Worm (Caenorhabditis elegans) whole organism, L1 larva: Measurements from ENCODE around the gene cnnm-2.

ENCODE experiments used
- C16A3.4 ChIP-seq: fragments of 150-350 bp; optimal IDR thresholded peaks from 2 replicates; lab custom pipeline; 2014; ENCODE audit warnings: missing biosample characterization, missing genetic modification characterization
- C34B4.2 ChIP-seq: sonication (generic microtip); optimal IDR thresholded peaks from 2 replicates; lab custom pipeline; 2017; ENCODE audit warnings: mild to moderate bottlenecking, missing genetic modification characterization, missing compliant biosample characterization
- aha-1 ChIP-seq: fragments of 150-350 bp; optimal IDR thresholded peaks from 2 replicates; lab custom pipeline; 2014; ENCODE audit warnings: missing biosample characterization, missing genetic modification characterization
- alr-1 ChIP-seq: fragments of 200-800 bp; sonication (Bioruptor generic); optimal IDR thresholded peaks from 2 replicates; lab custom pipeline; 2018; ENCODE audit warnings: borderline replicate concordance, mild to moderate bottlenecking, missing genetic modification characterization, missing compliant biosample characterization
- blmp-1 ChIP-seq: fragments of 150-350 bp; optimal IDR thresholded peaks from 2 replicates; lab custom pipeline; 2014; ENCODE audit warnings: missing biosample characterization, missing genetic modification characterization
- ceh-82 ChIP-seq, 3 experiments: fragments of 150-350 bp in 1 of 3; sonication (generic microtip) in 2 of 3; optimal IDR thresholded peaks; 2 replicates each; lab custom pipeline; 2014 to 2017; ENCODE audit warnings: missing biosample characterization in 3 of 3, missing genetic modification characterization in 3 of 3
- ces-1 ChIP-seq: fragments of 150-350 bp; optimal IDR thresholded peaks from 2 replicates; lab custom pipeline; 2014; ENCODE audit warnings: missing biosample characterization, missing genetic modification reagents, missing genetic modification characterization
- dsc-1 ChIP-seq: sonication (generic microtip); optimal IDR thresholded peaks from 2 replicates; lab custom pipeline; 2016; ENCODE audit warnings: mild to moderate bottlenecking, missing genetic modification characterization, missing compliant biosample characterization
- efl-3 ChIP-seq: fragments of 200-800 bp; sonication (Bioruptor generic); optimal IDR thresholded peaks from 2 replicates; lab custom pipeline; 2018; ENCODE audit warnings: mild to moderate bottlenecking, missing genetic modification characterization, missing compliant biosample characterization
- elt-2 ChIP-seq: sonication (generic microtip); optimal IDR thresholded peaks from 2 replicates; lab custom pipeline; 2016; ENCODE audit warnings: missing genetic modification characterization, mild to moderate bottlenecking, inconsistent platforms, missing compliant biosample characterization, missing genetic modification reagents
- elt-3 ChIP-seq, 6 experiments: fragments of 150-350 bp in 1 of 6; sonication (generic microtip); optimal IDR thresholded peaks; 2 replicates each; lab custom pipeline; 2017 to 2018; ENCODE audit warnings: missing biosample characterization in 6 of 6, missing genetic modification characterization in 6 of 6, inconsistent platforms in 1 of 6
- ets-5 ChIP-seq: fragments of 200-800 bp; sonication (Bioruptor generic); IDR thresholded peaks from 2 replicates; pipeline ENCODE4 v1.3.6; 2022; ENCODE audit warnings: missing genetic modification characterization, missing compliant biosample characterization
- fkh-4 ChIP-seq: sonication (generic microtip); optimal IDR thresholded peaks from 2 replicates; lab custom pipeline; 2016; ENCODE audit warnings: missing compliant biosample characterization, missing genetic modification characterization, borderline replicate concordance
- grh-1 ChIP-seq: fragments of 200-800 bp; sonication (Bioruptor generic); IDR thresholded peaks from 2 replicates; pipeline ENCODE4 v1.3.6; 2022; ENCODE audit warnings: missing genetic modification reagents, missing genetic modification characterization, missing compliant biosample characterization
- hlh-17 ChIP-seq: fragments of 200-800 bp; sonication (Bioruptor generic); optimal IDR thresholded peaks from 2 replicates; lab custom pipeline; 2018; ENCODE audit warnings: missing genetic modification characterization, mild to moderate bottlenecking, missing compliant biosample characterization, moderate library complexity, borderline replicate concordance
- hpl-2 ChIP-seq: fragments of 150-350 bp; optimal IDR thresholded peaks from 2 replicates; lab custom pipeline; 2014; ENCODE audit warnings: missing biosample characterization, missing genetic modification reagents, missing genetic modification characterization
- isw-1 ChIP-seq: fragments of 200-800 bp; sonication (Bioruptor generic); IDR thresholded peaks from 2 replicates; pipeline ENCODE4 v1.3.6; 2022; ENCODE audit warnings: missing genetic modification characterization, missing compliant biosample characterization
- jun-1 ChIP-seq: fragments of 150-350 bp; optimal IDR thresholded peaks from 2 replicates; lab custom pipeline; 2014; ENCODE audit warnings: missing biosample characterization, missing genetic modification reagents, missing genetic modification characterization
- lin-14 ChIP-seq: fragments of 200-800 bp; sonication (Bioruptor generic); optimal IDR thresholded peaks from 2 replicates; lab custom pipeline; 2018; ENCODE audit warnings: mild to moderate bottlenecking, missing genetic modification characterization, moderate library complexity, missing compliant biosample characterization
- lin-35 ChIP-seq, 2 experiments: fragments of 150-350 bp; optimal IDR thresholded peaks; 2 replicates each; lab custom pipeline; 2014; ENCODE audit warnings: missing biosample characterization in 2 of 2, missing genetic modification characterization in 2 of 2, missing genetic modification reagents in 2 of 2
- lin-39 ChIP-seq: fragments of 150-350 bp; optimal IDR thresholded peaks from 2 replicates; lab custom pipeline; 2014; ENCODE audit warnings: missing biosample characterization, missing genetic modification reagents, missing genetic modification characterization
- lsy-2 ChIP-seq, 2 experiments: fragments of 150-350 bp; optimal IDR thresholded peaks; 2 replicates each; lab custom pipeline; 2014; ENCODE audit warnings: missing biosample characterization in 2 of 2, missing genetic modification characterization in 2 of 2
- nhr-19 ChIP-seq: fragments of 200-800 bp; sonication (Bioruptor generic); conservative IDR thresholded peaks from 2 replicates; pipeline ENCODE4 v1.3.6; 2022; ENCODE audit warnings: missing genetic modification characterization, missing compliant biosample characterization
- nhr-20 ChIP-seq: sonication (generic microtip); optimal IDR thresholded peaks from 2 replicates; lab custom pipeline; 2016; ENCODE audit warnings: mild to moderate bottlenecking, missing genetic modification characterization, missing compliant biosample characterization
- nhr-71 ChIP-seq: sonication (generic microtip); optimal IDR thresholded peaks from 2 replicates; lab custom pipeline; 2016; ENCODE audit warnings: mild to moderate bottlenecking, missing genetic modification characterization, moderate library complexity, missing compliant biosample characterization
- nhr-76 ChIP-seq: sonication (generic microtip); optimal IDR thresholded peaks from 2 replicates; lab custom pipeline; 2017; ENCODE audit warnings: missing biosample characterization, missing genetic modification characterization
- nhr-84 ChIP-seq: sonication (generic microtip); optimal IDR thresholded peaks from 2 replicates; lab custom pipeline; 2017; ENCODE audit warnings: missing biosample characterization, missing genetic modification characterization
- pag-3 ChIP-seq: sonication (generic microtip); optimal IDR thresholded peaks from 2 replicates; lab custom pipeline; 2017; ENCODE audit warnings: missing genetic modification characterization, mild to moderate bottlenecking, missing compliant biosample characterization, antibody characterized with exemption, borderline replicate concordance; ENCODE audit not compliant: insufficient read depth
- rnt-1 ChIP-seq: sonication (generic microtip); optimal IDR thresholded peaks from 2 replicates; lab custom pipeline; 2016; ENCODE audit warnings: mild to moderate bottlenecking, missing genetic modification characterization, moderate library complexity, missing compliant biosample characterization
- skn-1 ChIP-seq: fragments of 150-350 bp; optimal IDR thresholded peaks from 2 replicates; lab custom pipeline; 2014; ENCODE audit warnings: missing biosample characterization, missing genetic modification characterization
- snpc-4 ChIP-seq: fragments of 150-350 bp; optimal IDR thresholded peaks from 2 replicates; lab custom pipeline; 2014; ENCODE audit warnings: missing biosample characterization, missing genetic modification characterization
- snu-23 ChIP-seq: sonication (generic microtip); optimal IDR thresholded peaks from 2 replicates; lab custom pipeline; 2016; ENCODE audit warnings: missing genetic modification characterization, missing compliant biosample characterization
- sox-4 ChIP-seq: sonication (generic microtip); optimal IDR thresholded peaks from 2 replicates; lab custom pipeline; 2016; ENCODE audit warnings: missing genetic modification characterization, missing compliant biosample characterization
- unc-130 ChIP-seq: fragments of 150-350 bp; optimal IDR thresholded peaks from 2 replicates; lab custom pipeline; 2017; ENCODE audit warnings: missing biosample characterization, missing genetic modification characterization, inconsistent platforms
- unc-30 ChIP-seq: sonication (generic microtip); optimal IDR thresholded peaks from 2 replicates; lab custom pipeline; 2017; ENCODE audit warnings: missing biosample characterization, missing genetic modification characterization
- ztf-11 ChIP-seq, 2 experiments: sonication (generic microtip); optimal IDR thresholded peaks; 2 replicates each; lab custom pipeline; 2016 to 2017; ENCODE audit warnings: missing genetic modification characterization in 2 of 2, missing biosample characterization in 1 of 2, missing compliant biosample characterization in 1 of 2

The cnnm-2 gene

ce11 chrX:8787689-8788222, 24.1 kb upstream of the cnnm-2 start:
- TF ChIP-seq snu-23 (GFP tag; lab: Kevin White, UChicago) = no peak
- TF ChIP-seq lin-39 (tag; lab: Kevin White, UChicago) = peak; percentile 7
- no peak for TF ChIP-seq fkh-4
- TF ChIP-seq pag-3 (tag; lab: Kevin White, UChicago) = peak; percentile 81
- peak in 1 of 3 experiments; percentile 9 for TF ChIP-seq ceh-82 (tag; optimal IDR thresholded peaks at IDR 0.05; lab: Kevin White, UChicago)
- no peak for TF ChIP-seq ces-1 (GFP tag; lab: Kevin White, UChicago)
- TF ChIP-seq nhr-71 = peak; percentile 20
- TF ChIP-seq lin-14 = peak; percentile 45
- TF ChIP-seq grh-1 (GFP tag; lab: Robert Waterston, UW) = no peak
- TF ChIP-seq rnt-1 (tag; lab: Kevin White, UChicago) = peak; percentile 44
- TF ChIP-seq elt-2 (tag; lab: Kevin White, UChicago) = no peak
- TF ChIP-seq, all 84 proteins: peak for 6

DNA sequence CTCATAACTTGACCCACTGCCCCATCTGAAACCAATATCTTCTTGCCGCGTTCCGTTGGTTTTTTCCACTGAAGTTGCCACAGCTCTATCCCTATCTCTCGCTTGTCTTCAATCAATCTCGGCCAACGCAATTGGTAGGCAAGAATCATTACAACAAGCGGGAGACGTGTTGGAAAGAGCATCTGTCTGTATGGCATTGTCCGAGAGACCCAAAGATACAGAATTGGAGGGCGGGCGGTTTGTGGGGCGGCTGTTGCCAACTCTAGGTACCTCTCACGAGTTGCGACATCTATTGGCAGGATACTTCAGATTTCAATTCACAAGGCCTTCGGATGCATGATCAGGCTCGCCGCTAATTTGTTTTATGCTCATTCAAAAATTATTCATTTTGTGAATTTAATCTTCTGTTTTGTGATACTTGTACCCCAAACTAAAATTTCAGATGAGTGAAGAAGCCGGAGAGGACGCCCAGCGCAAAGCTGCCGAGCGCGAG, 22.8 kb upstream of the cnnm-2 start, which contains the start of gene unc-27:
Gene unc-27 (plus strand): TSS at position 443 of the 493 bp plus-strand sequence.
- TF ChIP-seq C16A3.4 (tag; lab: Kevin White, UChicago) (no peak), elt-3 (tag; optimal IDR thresholded peaks at IDR 0.05; lab: Kevin White, UChicago) (no peak), nhr-71 (peak; percentile 74), nhr-20 (tag; lab: Kevin White, UChicago) (peak; percentile 20), hlh-17 (GFP tag; lab: Kevin White, UChicago) (no peak), C34B4.2 (tag; lab: Kevin White, UChicago) (no peak), isw-1 (GFP tag; lab: Robert Waterston, UW) (no peak), lin-39 (tag; lab: Kevin White, UChicago) (peak; percentile 15), dsc-1 (tag; lab: Kevin White, UChicago) (peak; percentile 82), skn-1 (no peak), nhr-76 (no peak), lin-14 (peak; percentile 76), unc-30 (tag; lab: Kevin White, UChicago) (no peak), lsy-2 (tag; optimal IDR thresholded peaks at IDR 0.05; lab: Kevin White, UChicago) (peak in 1 of 2 experiments; percentile 23), ets-5 (no peak), elt-2 (tag; lab: Kevin White, UChicago) (no peak), fkh-4 (peak; percentile 37), sox-4 (tag; lab: Kevin White, UChicago) (no peak), nhr-19 (GFP tag; lab: Robert Waterston, UW) (peak; percentile 57), pag-3 (tag; lab: Kevin White, UChicago) (peak; percentile 92), rnt-1 (tag; lab: Kevin White, UChicago) (peak; percentile 81), hpl-2 (GFP tag; lab: Kevin White, UChicago) (no peak), lin-35 (GFP tag; optimal IDR thresholded peaks at IDR 0.05; lab: Kevin White, UChicago) (no peak), unc-130 (tag; lab: Kevin White, UChicago) (peak; percentile 25), aha-1 (no peak), efl-3 (GFP tag; lab: Kevin White, UChicago) (no peak), snu-23 (GFP tag; lab: Kevin White, UChicago) (peak; percentile 14)

DNA sequence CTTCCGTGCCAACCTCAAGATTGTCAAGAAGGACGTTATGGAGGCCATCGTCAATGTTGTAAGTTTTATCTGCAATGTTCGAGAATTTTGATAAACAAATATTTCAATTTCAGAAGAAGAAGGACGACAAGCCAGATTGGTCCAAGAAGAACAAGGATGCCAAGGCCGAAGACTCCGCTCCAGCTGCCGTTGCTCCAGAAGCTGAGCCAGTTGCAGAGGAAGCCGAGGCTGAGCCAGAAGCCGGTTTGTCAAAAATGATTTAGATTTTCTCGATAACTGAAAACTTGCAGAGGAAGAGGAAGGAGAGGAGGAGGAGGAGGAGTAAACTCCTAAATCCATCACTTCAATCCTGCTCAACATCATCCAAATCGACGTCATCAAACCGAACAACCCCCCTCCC, 21.8 kb upstream of the cnnm-2 start:
- TF ChIP-seq ztf-11 (tag; optimal IDR thresholded peaks at IDR 0.05; lab: Kevin White, UChicago) (no peak), alr-1 (tag; lab: Kevin White, UChicago) (no peak), blmp-1 (tag; lab: Kevin White, UChicago) (no peak), nhr-84 (no peak), ceh-82 (tag; optimal IDR thresholded peaks at IDR 0.05; lab: Kevin White, UChicago) (no peak), jun-1 (tag; lab: Kevin White, UChicago) (no peak), snpc-4 (tag; lab: Kevin White, UChicago) (no peak)
